Worm (Caenorhabditis elegans): ENCODE measurements around the gene F33C8.2.

Gene F33C8.2

DNA sequence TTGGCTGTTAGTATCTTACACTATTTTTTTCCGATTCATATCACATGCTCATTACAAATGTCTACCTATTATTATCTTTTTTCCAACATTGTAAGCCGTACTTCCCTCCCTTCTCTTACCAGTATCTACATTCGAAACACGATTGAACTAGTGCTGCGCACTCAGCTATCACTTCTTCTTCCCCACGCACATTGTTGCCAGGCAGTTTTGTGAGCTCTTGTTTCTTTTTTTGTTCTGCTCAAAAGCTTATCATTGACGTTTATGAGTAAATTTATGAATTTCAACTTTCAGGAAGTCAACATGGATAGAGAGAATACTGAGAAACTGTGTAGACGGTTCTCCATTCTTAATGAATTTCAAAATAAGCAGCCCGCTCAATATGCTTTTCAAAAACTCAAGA, at the start of gene F33C8.2:
TSS of gene F33C8.2 (plus strand) at position 301 of the 400 bp plus-strand sequence.
- TF ChIP-seq ceh-36 (tag; optimal IDR thresholded peaks at IDR 0.05) = no peak
- no peak for TF ChIP-seq hmg-4 (GFP tag; optimal IDR thresholded peaks at IDR 0.05)
- no peak for TF ChIP-seq ama-1 (optimal IDR thresholded peaks at IDR 0.05)
- no peak for TF ChIP-seq hmbx-1 (tag; optimal IDR thresholded peaks at IDR 0.05)
- TF ChIP-seq flt-1 (GFP tag; IDR thresholded peaks at IDR 0.05) = no peak
- TF ChIP-seq tra-4 (tag; optimal IDR thresholded peaks at IDR 0.05) = no peak
- no peak for TF ChIP-seq ets-7 (tag; optimal IDR thresholded peaks at IDR 0.05)
- no peak for TF ChIP-seq sea-1 (GFP tag; conservative IDR thresholded peaks at IDR 0.05)
- TF ChIP-seq B0310.2 (tag; optimal IDR thresholded peaks at IDR 0.05) = no peak
- no peak for TF ChIP-seq hnd-1 (tag; optimal IDR thresholded peaks at IDR 0.05)
- no peak for TF ChIP-seq ceh-13 (GFP tag; optimal IDR thresholded peaks at IDR 0.05)
- TF ChIP-seq aly-1 (tag; optimal IDR thresholded peaks at IDR 0.05) = no peak
- no peak for TF ChIP-seq scrt-1 (GFP tag; IDR thresholded peaks at IDR 0.05)
- no peak for TF ChIP-seq tbx-11 (GFP tag; IDR thresholded peaks at IDR 0.05)
- TF ChIP-seq pes-1 (GFP tag; IDR thresholded peaks at IDR 0.05) = no peak
- no peak for TF ChIP-seq F13C5.2 (tag; optimal IDR thresholded peaks at IDR 0.05)
- no peak for TF ChIP-seq tbx-37 (GFP tag; conservative IDR thresholded peaks at IDR 0.05)

DNA sequence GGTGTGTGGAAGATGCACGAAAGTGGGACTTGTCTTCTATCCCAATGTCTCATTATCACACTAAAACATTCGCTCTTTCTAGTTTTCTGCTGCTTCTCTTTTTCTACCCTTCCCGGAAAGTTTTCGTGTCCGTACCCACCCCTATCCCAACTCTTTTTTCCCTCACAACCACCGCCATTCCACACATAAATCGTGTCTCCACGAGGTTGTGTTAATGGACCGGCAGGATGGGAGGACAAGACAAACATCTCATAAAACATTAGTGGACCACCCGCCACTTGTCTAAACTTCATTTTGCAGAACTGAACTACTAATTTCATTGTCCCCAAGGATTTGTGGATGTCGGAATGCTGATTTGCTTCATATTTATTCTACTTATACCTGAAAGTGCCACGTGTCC, 47.2 kb upstream of the F33C8.2 start, which contains the start of gene slt-1:
TSS of gene slt-1 (plus strand) at position 301 of the 400 bp plus-strand sequence.
- TF ChIP-seq F13C5.2 (tag; optimal IDR thresholded peaks at IDR 0.05) (no peak), tbx-37 (GFP tag; conservative IDR thresholded peaks at IDR 0.05) (no peak), tra-4 (tag; optimal IDR thresholded peaks at IDR 0.05) (no peak), scrt-1 (GFP tag; IDR thresholded peaks at IDR 0.05) (no peak), ets-7 (tag; optimal IDR thresholded peaks at IDR 0.05) (no peak), ceh-13 (GFP tag; optimal IDR thresholded peaks at IDR 0.05) (no peak), ceh-36 (tag; optimal IDR thresholded peaks at IDR 0.05) (no peak), ama-1 (optimal IDR thresholded peaks at IDR 0.05) (no peak), hmg-4 (GFP tag; optimal IDR thresholded peaks at IDR 0.05) (no peak), aly-1 (tag; optimal IDR thresholded peaks at IDR 0.05) (no peak)

DNA sequence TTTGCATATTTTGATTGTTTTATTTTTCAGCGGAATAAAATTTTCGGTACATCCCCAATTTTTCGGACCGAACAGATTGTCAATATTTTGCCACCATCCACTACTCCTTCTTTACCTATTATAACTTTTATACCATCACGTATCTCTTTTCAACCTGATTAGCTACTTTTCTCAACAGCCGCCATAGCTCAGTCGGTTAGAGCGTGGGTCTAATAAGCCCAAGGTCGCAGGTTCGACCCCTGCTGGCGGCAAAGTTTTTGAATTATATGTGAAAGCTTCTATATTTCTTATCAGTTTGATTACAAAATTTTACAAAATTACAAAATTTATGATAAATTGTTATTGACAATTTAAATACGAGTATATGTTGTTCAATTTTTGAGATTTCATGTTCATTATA, 42.2 kb upstream of the F33C8.2 start:
- TF ChIP-seq aly-1 (tag; optimal IDR thresholded peaks at IDR 0.05) = no peak
- no peak for TF ChIP-seq ets-7 (tag; optimal IDR thresholded peaks at IDR 0.05)
- no peak for TF ChIP-seq tra-4 (tag; optimal IDR thresholded peaks at IDR 0.05)
- no peak for TF ChIP-seq hmbx-1 (tag; optimal IDR thresholded peaks at IDR 0.05)
- TF ChIP-seq tbx-11 (GFP tag; IDR thresholded peaks at IDR 0.05) = no peak

DNA sequence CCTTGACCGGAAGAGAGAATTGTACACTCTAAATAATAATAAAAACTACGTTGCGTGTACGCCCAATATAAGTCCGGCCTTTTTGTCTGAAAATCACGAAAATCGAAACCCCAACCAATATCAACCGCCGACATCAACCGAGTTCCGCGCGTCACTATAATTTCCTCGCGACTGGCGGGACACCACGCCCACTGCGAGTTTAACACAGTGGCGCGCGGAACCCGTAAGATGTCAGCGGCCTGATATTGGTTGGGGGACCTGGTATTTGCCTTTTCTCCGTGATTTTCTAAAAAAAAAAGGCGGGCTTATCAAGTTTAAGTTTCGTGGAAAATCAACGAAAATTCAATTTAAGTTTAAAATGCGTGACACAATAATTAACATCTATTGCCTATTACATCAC, 40.7 kb upstream of the F33C8.2 start:
- TF ChIP-seq scrt-1 (GFP tag; IDR thresholded peaks at IDR 0.05) (no peak), tbx-37 (GFP tag; conservative IDR thresholded peaks at IDR 0.05) (no peak), ets-7 (tag; optimal IDR thresholded peaks at IDR 0.05) (no peak), hmg-4 (GFP tag; optimal IDR thresholded peaks at IDR 0.05) (no peak), hnd-1 (tag; optimal IDR thresholded peaks at IDR 0.05) (no peak), F13C5.2 (tag; optimal IDR thresholded peaks at IDR 0.05) (no peak), sea-1 (GFP tag; conservative IDR thresholded peaks at IDR 0.05) (no peak), ceh-13 (GFP tag; optimal IDR thresholded peaks at IDR 0.05) (no peak), aly-1 (tag; optimal IDR thresholded peaks at IDR 0.05) (no peak), ceh-36 (tag; optimal IDR thresholded peaks at IDR 0.05) (no peak), B0310.2 (tag; optimal IDR thresholded peaks at IDR 0.05) (no peak), tbx-11 (GFP tag; IDR thresholded peaks at IDR 0.05) (no peak)

DNA sequence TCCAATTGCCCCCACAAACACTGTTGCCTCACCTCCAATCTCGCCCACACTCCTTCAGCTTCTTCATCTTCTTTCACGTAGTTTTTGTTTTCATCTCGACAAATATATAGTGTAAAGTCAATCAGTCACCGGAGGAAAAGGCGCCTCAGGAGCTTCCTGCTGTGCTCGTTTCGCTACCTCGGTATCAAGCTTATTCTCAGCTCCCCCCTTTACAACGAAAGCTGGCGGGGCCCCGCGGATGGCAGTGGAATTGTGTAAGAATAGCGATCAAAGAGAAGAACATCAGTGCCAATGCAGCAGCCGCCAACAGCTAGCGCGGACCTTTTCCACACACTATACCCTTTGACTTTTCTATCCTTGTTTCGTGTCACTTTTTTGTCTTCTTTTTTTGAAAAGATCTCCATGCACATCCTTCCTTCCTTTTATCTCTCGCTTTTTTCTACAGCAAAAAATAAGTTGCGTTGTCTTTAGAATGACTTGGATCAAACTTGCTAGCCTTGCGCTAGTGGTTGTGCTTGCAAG, 36.7 kb upstream of the F33C8.2 start, which contains the start of gene csq-1:
TSS of gene csq-1 (plus strand) at position 472 of the 522 bp plus-strand sequence.
- TF ChIP-seq tra-4 (tag; optimal IDR thresholded peaks at IDR 0.05) (no peak), aly-1 (tag; optimal IDR thresholded peaks at IDR 0.05) (no peak), scrt-1 (GFP tag; IDR thresholded peaks at IDR 0.05) (no peak), F13C5.2 (tag; optimal IDR thresholded peaks at IDR 0.05) (no peak), sea-1 (GFP tag; conservative IDR thresholded peaks at IDR 0.05) (no peak)

DNA sequence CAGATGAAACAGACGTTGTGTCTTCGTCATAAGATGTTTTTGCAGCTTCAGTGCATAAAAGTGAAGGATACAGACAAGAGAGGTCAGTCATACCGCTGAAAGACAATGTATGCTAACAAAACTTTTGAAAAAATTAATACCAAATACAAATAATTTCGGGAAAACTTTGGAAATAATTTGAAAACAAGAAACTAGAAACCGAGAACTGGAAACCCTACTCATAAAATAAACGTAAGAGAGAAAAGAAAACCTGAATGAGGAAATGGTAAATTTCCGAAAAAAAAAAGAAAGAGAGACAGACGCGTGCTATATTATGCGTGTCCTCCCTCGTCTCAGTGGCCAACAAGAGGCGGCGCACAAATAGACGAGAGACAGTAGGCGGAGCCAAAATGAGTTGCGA, 28.3 kb upstream of the F33C8.2 start, which contains the start of gene sox-3:
TSS of gene sox-3 (minus strand) at position 101 of the 400 bp plus-strand sequence.
- TF ChIP-seq ets-7 (tag; optimal IDR thresholded peaks at IDR 0.05) (no peak), flt-1 (GFP tag; IDR thresholded peaks at IDR 0.05) (no peak), F13C5.2 (tag; optimal IDR thresholded peaks at IDR 0.05) (no peak), pes-1 (GFP tag; IDR thresholded peaks at IDR 0.05) (no peak), hmbx-1 (tag; optimal IDR thresholded peaks at IDR 0.05) (no peak), hnd-1 (tag; optimal IDR thresholded peaks at IDR 0.05) (no peak), B0310.2 (tag; optimal IDR thresholded peaks at IDR 0.05) (no peak), tra-4 (tag; optimal IDR thresholded peaks at IDR 0.05) (no peak), sea-1 (GFP tag; conservative IDR thresholded peaks at IDR 0.05) (no peak), tbx-11 (GFP tag; IDR thresholded peaks at IDR 0.05) (no peak), scrt-1 (GFP tag; IDR thresholded peaks at IDR 0.05) (no peak), ceh-13 (GFP tag; optimal IDR thresholded peaks at IDR 0.05) (no peak), ama-1 (optimal IDR thresholded peaks at IDR 0.05) (no peak), tbx-37 (GFP tag; conservative IDR thresholded peaks at IDR 0.05) (no peak), aly-1 (tag; optimal IDR thresholded peaks at IDR 0.05) (no peak)

DNA sequence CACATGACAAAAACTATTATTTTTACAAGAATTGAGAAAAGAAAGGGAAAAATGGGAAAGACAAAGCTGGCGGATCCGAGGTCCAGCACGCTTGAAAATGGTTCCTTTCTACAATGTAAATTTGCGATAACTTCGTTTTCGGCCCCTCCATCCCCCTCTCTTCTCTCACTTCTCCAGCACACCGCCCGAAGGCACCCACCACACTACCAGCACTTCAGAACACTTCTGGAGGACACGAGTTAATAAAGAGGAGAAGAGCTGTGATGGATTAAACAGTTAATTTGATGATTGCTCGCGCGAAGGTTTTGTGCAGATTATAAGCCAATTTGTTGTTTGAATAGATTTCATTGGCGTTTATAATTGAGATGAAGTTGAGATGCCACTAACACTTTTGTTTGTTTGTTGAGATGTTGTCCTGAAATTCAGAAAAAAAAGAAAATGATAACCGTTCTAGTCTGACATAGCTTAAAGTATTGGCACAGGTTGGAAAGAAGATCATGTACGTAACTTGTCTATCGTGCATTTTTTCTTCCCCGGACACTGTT, 26.5 kb upstream of the F33C8.2 start:
- TF ChIP-seq ceh-13 (GFP tag; optimal IDR thresholded peaks at IDR 0.05) (no peak), aly-1 (tag; optimal IDR thresholded peaks at IDR 0.05) (no peak), tra-4 (tag; optimal IDR thresholded peaks at IDR 0.05) (no peak), scrt-1 (GFP tag; IDR thresholded peaks at IDR 0.05) (no peak), tbx-11 (GFP tag; IDR thresholded peaks at IDR 0.05) (no peak), flt-1 (GFP tag; IDR thresholded peaks at IDR 0.05) (no peak), sea-1 (GFP tag; conservative IDR thresholded peaks at IDR 0.05) (no peak), tbx-37 (GFP tag; conservative IDR thresholded peaks at IDR 0.05) (no peak), ceh-36 (tag; optimal IDR thresholded peaks at IDR 0.05) (no peak), F13C5.2 (tag; optimal IDR thresholded peaks at IDR 0.05) (no peak), ets-7 (tag; optimal IDR thresholded peaks at IDR 0.05) (no peak), hmg-4 (GFP tag; optimal IDR thresholded peaks at IDR 0.05) (no peak), B0310.2 (tag; optimal IDR thresholded peaks at IDR 0.05) (no peak), ama-1 (optimal IDR thresholded peaks at IDR 0.05) (no peak), hnd-1 (tag; optimal IDR thresholded peaks at IDR 0.05) (no peak)
